Worm (Caenorhabditis elegans) whole organism, young adult: ENCODE measurements around the gene istr-1.

Experiments
- B0336.3 ChIP-seq: fragments of 200-800 bp; sonication (Bioruptor generic); IDR thresholded peaks from 2 replicates; pipeline ENCODE4 v1.3.6; 2022; ENCODE audit warnings: missing genetic modification characterization, missing compliant biosample characterization
- F39B2.1 ChIP-seq: fragments of 200-800 bp; sonication (Bioruptor generic); IDR thresholded peaks from 2 replicates; pipeline ENCODE4 v1.3.6; 2022; ENCODE audit warnings: missing genetic modification reagents, missing genetic modification characterization, missing compliant biosample characterization
- F52B5.7 ChIP-seq: sonication (generic microtip); optimal IDR thresholded peaks from 2 replicates; lab custom pipeline; 2016; ENCODE audit warnings: mild to moderate bottlenecking, missing genetic modification characterization, missing compliant biosample characterization
- K11D2.4 ChIP-seq: fragments of 200-800 bp; sonication (Bioruptor generic); IDR thresholded peaks from 2 replicates; pipeline ENCODE4 v1.3.6; 2022; ENCODE audit warnings: missing genetic modification reagents, missing genetic modification characterization, missing compliant biosample characterization
- Y53G8AR.9 ChIP-seq: fragments of 200-800 bp; sonication (Bioruptor generic); conservative IDR thresholded peaks from 2 replicates; pipeline ENCODE4 v1.3.6; 2022; ENCODE audit warnings: missing genetic modification reagents, missing genetic modification characterization, missing compliant biosample characterization
- Y56A3A.18 ChIP-seq: fragments of 200-800 bp; sonication (Bioruptor generic); IDR thresholded peaks from 2 replicates; pipeline ENCODE4 v1.3.6; 2022; ENCODE audit warnings: missing genetic modification reagents, missing genetic modification characterization, missing compliant biosample characterization
- attf-3 ChIP-seq: fragments of 200-800 bp; sonication (Bioruptor generic); conservative IDR thresholded peaks from 2 replicates; pipeline ENCODE4 v1.3.6; 2022; ENCODE audit warnings: missing genetic modification reagents, missing genetic modification characterization, missing compliant biosample characterization
- bed-2 ChIP-seq: fragments of 200-800 bp; sonication (Bioruptor generic); IDR thresholded peaks from 2 replicates; pipeline ENCODE4 v1.3.6; 2022; ENCODE audit warnings: missing genetic modification reagents, missing genetic modification characterization, missing compliant biosample characterization
- ceh-100 ChIP-seq: fragments of 200-800 bp; sonication (Bioruptor generic); IDR thresholded peaks from 2 replicates; pipeline ENCODE4 v1.3.6; 2022; ENCODE audit warnings: missing genetic modification reagents, missing genetic modification characterization, missing compliant biosample characterization
- ceh-40 ChIP-seq: fragments of 200-800 bp; sonication (Bioruptor generic); IDR thresholded peaks from 2 replicates; pipeline ENCODE4 v1.3.6; 2022; ENCODE audit warnings: missing genetic modification characterization, missing compliant biosample characterization
- ceh-91 ChIP-seq: fragments of 200-800 bp; sonication (Bioruptor generic); IDR thresholded peaks from 2 replicates; pipeline ENCODE4 v1.3.6; 2022; ENCODE audit warnings: missing genetic modification reagents, missing genetic modification characterization, missing compliant biosample characterization
- egl-18 ChIP-seq: fragments of 200-800 bp; sonication (Bioruptor generic); IDR thresholded peaks from 2 replicates; pipeline ENCODE4 v1.3.6; 2022; ENCODE audit warnings: missing genetic modification reagents, missing genetic modification characterization, missing compliant biosample characterization
- egrh-3 ChIP-seq: fragments of 200-800 bp; sonication (Bioruptor generic); IDR thresholded peaks from 2 replicates; pipeline ENCODE4 v1.3.6; 2022; ENCODE audit warnings: missing genetic modification reagents, missing genetic modification characterization, missing compliant biosample characterization
- ets-4 ChIP-seq: fragments of 200-800 bp; sonication (Bioruptor generic); optimal IDR thresholded peaks from 2 replicates; lab custom pipeline; 2018; ENCODE audit warnings: mild to moderate bottlenecking, missing genetic modification characterization, missing compliant biosample characterization
- fkh-3 ChIP-seq: sonication (generic microtip); optimal IDR thresholded peaks from 2 replicates; lab custom pipeline; 2016; ENCODE audit warnings: mild to moderate bottlenecking, missing genetic modification characterization, missing compliant biosample characterization
- gei-17 ChIP-seq: fragments of 200-800 bp; sonication (Bioruptor generic); optimal IDR thresholded peaks from 2 replicates; lab custom pipeline; 2018; ENCODE audit warnings: mild to moderate bottlenecking, missing genetic modification characterization, missing compliant biosample characterization
- him-1 ChIP-seq: sonication (generic microtip); optimal IDR thresholded peaks from 2 replicates; lab custom pipeline; 2016; ENCODE audit warnings: missing genotype, missing genetic modification reagents, missing genetic modification characterization, missing compliant biosample characterization
- hmg-20 ChIP-seq: fragments of 200-800 bp; sonication (Bioruptor generic); IDR thresholded peaks from 2 replicates; pipeline ENCODE4 v1.3.6; 2022; ENCODE audit warnings: missing genetic modification reagents, missing genetic modification characterization, missing compliant biosample characterization
- hrde-1 ChIP-seq: sonication (generic microtip); optimal IDR thresholded peaks from 2 replicates; lab custom pipeline; 2016; ENCODE audit warnings: missing genetic modification characterization, mild to moderate bottlenecking, missing compliant biosample characterization, moderate library complexity, missing genotype, missing genetic modification reagents, borderline replicate concordance
- madf-6 ChIP-seq: fragments of 200-800 bp; sonication (Bioruptor generic); IDR thresholded peaks from 2 replicates; pipeline ENCODE4 v1.3.6; 2022; ENCODE audit warnings: missing genetic modification reagents, missing genetic modification characterization, missing compliant biosample characterization
- nfya-2 ChIP-seq: fragments of 200-800 bp; sonication (Bioruptor generic); IDR thresholded peaks from 2 replicates; pipeline ENCODE4 v1.3.6; 2022; ENCODE audit warnings: missing genetic modification reagents, missing genetic modification characterization, missing compliant biosample characterization
- nfyb-1 ChIP-seq: fragments of 200-800 bp; sonication (Bioruptor generic); IDR thresholded peaks from 2 replicates; pipeline ENCODE4 v1.3.6; 2022; ENCODE audit warnings: missing genetic modification reagents, missing genetic modification characterization, missing compliant biosample characterization
- nhr-27 ChIP-seq: fragments of 200-800 bp; sonication (Bioruptor generic); optimal IDR thresholded peaks from 2 replicates; lab custom pipeline; 2018; ENCODE audit warnings: mild to moderate bottlenecking, missing genetic modification characterization, moderate library complexity, missing compliant biosample characterization
- nhr-80 ChIP-seq: sonication (generic microtip); optimal IDR thresholded peaks from 2 replicates; lab custom pipeline; 2016; ENCODE audit warnings: missing genetic modification characterization, missing compliant biosample characterization
- nhr-90 ChIP-seq: sonication (generic microtip); optimal IDR thresholded peaks from 2 replicates; lab custom pipeline; 2016; ENCODE audit warnings: missing genotype, mild to moderate bottlenecking, missing genetic modification characterization, missing compliant biosample characterization
- pha-4 ChIP-seq: fragments of 150-350 bp; sonication (generic microtip); optimal IDR thresholded peaks from 2 replicates; lab custom pipeline; 2014; ENCODE audit warnings: missing biosample characterization, missing genetic modification reagents, missing genetic modification characterization
- rpc-1 ChIP-seq, 2 experiments: fragments of 150-350 bp in 1 of 2; sonication (generic microtip) in 1 of 2; optimal IDR thresholded peaks; 2 replicates each; lab custom pipeline; 2014 to 2018; ENCODE audit warnings: missing biosample characterization in 1 of 2, missing genetic modification characterization in 1 of 2, missing genetic modification reagents in 1 of 2, missing genotype in 1 of 2
- snpc-1.1 ChIP-seq: sonication (generic microtip); optimal IDR thresholded peaks from 2 replicates; lab custom pipeline; 2017; ENCODE audit warnings: missing genetic modification characterization, mild to moderate bottlenecking, missing compliant biosample characterization, antibody characterized with exemption, moderate library complexity, missing genotype, missing genetic modification reagents; ENCODE audit not compliant: insufficient read depth
- snpc-3.4 ChIP-seq: sonication (generic microtip); optimal IDR thresholded peaks from 2 replicates; lab custom pipeline; 2017; ENCODE audit warnings: missing genetic modification characterization, mild to moderate bottlenecking, missing compliant biosample characterization, antibody characterized with exemption, moderate library complexity, missing genotype, missing genetic modification reagents
- ztf-25 ChIP-seq: fragments of 200-800 bp; sonication (Bioruptor generic); IDR thresholded peaks from 2 replicates; pipeline ENCODE4 v1.3.6; 2022; ENCODE audit warnings: missing genetic modification reagents, missing genetic modification characterization, missing compliant biosample characterization
- ztf-28 ChIP-seq: fragments of 200-800 bp; sonication (Bioruptor generic); IDR thresholded peaks from 2 replicates; pipeline ENCODE4 v1.3.6; 2022; ENCODE audit warnings: missing genetic modification reagents, missing genetic modification characterization, missing compliant biosample characterization

The istr-1 gene

ce11 chrV:12743778-12744502, 46.3 kb downstream of the istr-1 start (continued):
- TF ChIP-seq Y56A3A.18 (GFP tag; lab: Robert Waterston, UW) = no peak
- no peak for TF ChIP-seq ztf-25 (GFP tag; lab: Robert Waterston, UW)
- no peak for TF ChIP-seq ets-4 (GFP tag; lab: Kevin White, UChicago)
- 0 out of 2 replicates have a peak, but pooled peaks have one; percentile 17 for TF ChIP-seq nfyb-1
- TF ChIP-seq hmg-20 (GFP tag; lab: Robert Waterston, UW) = no peak
- TF ChIP-seq F52B5.7 (tag; lab: Kevin White, UChicago) = peak; percentile 55
- TF ChIP-seq, all 124 proteins: peak for 6

ce11 chrV:12744979-12745378, 47.3 kb downstream of the istr-1 start, which contains the start of gene C15C8.7:
TSS of gene C15C8.7 (minus strand) at chrV:12745050.
- TF ChIP-seq him-1 (tag; lab: Kevin White, UChicago) = no peak
- no peak for TF ChIP-seq fkh-3 (tag; lab: Kevin White, UChicago)
- TF ChIP-seq nhr-80 (tag; lab: Kevin White, UChicago) = peak; percentile 26
- no peak for TF ChIP-seq Y53G8AR.9 (GFP tag; lab: Robert Waterston, UW)
- no peak for TF ChIP-seq pha-4 (tag; lab: Kevin White, UChicago)

- no peak for TF ChIP-seq ceh-40 (GFP tag; lab: Robert Waterston, UW)
- TF ChIP-seq hrde-1 (tag; lab: Kevin White, UChicago) = no peak
- no peak for TF ChIP-seq B0336.3 (GFP tag; lab: Robert Waterston, UW)
Measured at ce11 chrV:12747431-12747830, 49.8 kb downstream of the istr-1 start, which contains the start of gene C15C8.4. TSS of gene C15C8.4 (minus strand) at chrV:12747463.

- TF ChIP-seq attf-3 (GFP tag; lab: Robert Waterston, UW) (no peak), ceh-100 (GFP tag; lab: Robert Waterston, UW) (no peak), rpc-1 (optimal IDR thresholded peaks at IDR 0.05; lab: Kevin White, UChicago) (no peak), rpc-1 (tag; optimal IDR thresholded peaks at IDR 0.05; lab: Kevin White, UChicago) (no peak), F39B2.1 (GFP tag; lab: Robert Waterston, UW) (no peak), madf-6 (GFP tag; lab: Robert Waterston, UW) (no peak), gei-17 (no peak), ceh-91 (no peak), egrh-3 (GFP tag; lab: Robert Waterston, UW) (no peak), nhr-27 (tag; lab: Kevin White, UChicago) (no peak)
Measured at ce11 chrV:12747856-12748255, 50.2 kb downstream of the istr-1 start, which contains the start of gene C15C8.5. TSS of gene C15C8.5 (plus strand) at chrV:12748007.

- TF ChIP-seq snpc-3.4 (tag; lab: Kevin White, UChicago) (no peak), nhr-90 (tag; lab: Kevin White, UChicago) (no peak), ztf-28 (GFP tag; lab: Robert Waterston, UW) (no peak), rpc-1 (optimal IDR thresholded peaks at IDR 0.05; lab: Kevin White, UChicago) (no peak), rpc-1 (tag; optimal IDR thresholded peaks at IDR 0.05; lab: Kevin White, UChicago) (no peak), F52B5.7 (tag; lab: Kevin White, UChicago) (no peak), bed-2 (GFP tag; lab: Robert Waterston, UW) (no peak), nhr-27 (tag; lab: Kevin White, UChicago) (no peak), nfya-2 (GFP tag; lab: Robert Waterston, UW) (no peak), snpc-1.1 (tag; lab: Kevin White, UChicago) (no peak), egl-18 (GFP tag; lab: Robert Waterston, UW) (no peak), K11D2.4 (GFP tag; lab: Robert Waterston, UW) (no peak), hrde-1 (tag; lab: Kevin White, UChicago) (no peak)
- TF ChIP-seq, all 124 proteins: peak for 0
Measured at ce11 chrV:12749558-12749957, 51.9 kb downstream of the istr-1 start.
